Fruit fly (Drosophila melanogaster) whole organism, embryonic: ENCODE results near the gene pkaap.
A peak's percentile ranks its signal among the peaks of the same experiment; 100 is the strongest.

Experiments used
- Antp ChIP-seq: fragments of 200-800 bp; sonication (Bioruptor generic); optimal IDR thresholded peaks from 3 replicates; lab custom pipeline; 2016; ENCODE audit warnings: missing biosample characterization, missing genetic modification characterization
- Blimp-1 ChIP-seq: fragments of 200-800 bp; sonication (Bioruptor generic); optimal IDR thresholded peaks from 3 replicates; lab custom pipeline; 2018; ENCODE audit warnings: missing biosample characterization, missing genetic modification characterization, mild to moderate bottlenecking, moderate library complexity, missing genetic modification reagents
- BtbVII ChIP-seq: fragments of 200-800 bp; sonication (Bioruptor generic); optimal IDR thresholded peaks from 3 replicates; lab custom pipeline; 2017; ENCODE audit warnings: missing biosample characterization, mild to moderate bottlenecking, missing genetic modification characterization
- CG1024 ChIP-seq: fragments of 200-800 bp; sonication (Bioruptor generic); IDR thresholded peaks from 2 replicates; pipeline ENCODE4 v1.3.6; 2022; ENCODE audit warnings: missing biosample characterization, missing genetic modification characterization
- CG10274 ChIP-seq: fragments of 200-800 bp; sonication (Bioruptor generic); optimal IDR thresholded peaks from 3 replicates; lab custom pipeline; 2017; ENCODE audit warnings: missing biosample characterization, mild to moderate bottlenecking, missing genetic modification characterization
- CG12299 ChIP-seq: fragments of 200-800 bp; sonication (Bioruptor generic); optimal IDR thresholded peaks from 2 replicates; lab custom pipeline; 2018; ENCODE audit warnings: missing biosample characterization, mild to moderate bottlenecking, missing genetic modification characterization
- CG13296 ChIP-seq: fragments of 200-800 bp; sonication (Bioruptor generic); optimal IDR thresholded peaks from 3 replicates; lab custom pipeline; 2018; ENCODE audit warnings: missing biosample characterization, mild to moderate bottlenecking, missing genetic modification characterization
- CG14965 ChIP-seq: fragments of 200-800 bp; sonication (Bioruptor generic); optimal IDR thresholded peaks from 2 replicates; lab custom pipeline; 2016; ENCODE audit warnings: missing biosample characterization, missing genetic modification characterization, borderline replicate concordance
- CG18262 ChIP-seq: fragments of 200-800 bp; optimal IDR thresholded peaks from 3 replicates; lab custom pipeline; 2019; ENCODE audit warnings: missing biosample characterization, mild to moderate bottlenecking, missing genetic modification characterization, moderate library complexity
- CG18599 ChIP-seq: fragments of 200-800 bp; sonication (Bioruptor generic); optimal IDR thresholded peaks from 3 replicates; lab custom pipeline; 2017; ENCODE audit warnings: missing biosample characterization, missing genetic modification characterization, mild to moderate bottlenecking, moderate library complexity, missing genetic modification reagents
- CG2199 ChIP-seq: fragments of 200-800 bp; sonication (Bioruptor generic); IDR thresholded peaks from 3 replicates; pipeline ENCODE4 v1.3.6; 2022; ENCODE audit warnings: missing biosample characterization, missing genetic modification characterization
- CG31224 ChIP-seq: fragments of 200-800 bp; sonication (Bioruptor generic); IDR thresholded peaks from 2 replicates; pipeline ENCODE4 v1.3.6; 2022; ENCODE audit warnings: missing biosample characterization, missing genetic modification characterization
- CG34376 ChIP-seq: fragments of 200-800 bp; sonication (Bioruptor generic); optimal IDR thresholded peaks from 2 replicates; lab custom pipeline; 2018; ENCODE audit warnings: missing biosample characterization, mild to moderate bottlenecking, missing genetic modification characterization
- CG4707 ChIP-seq: fragments of 200-800 bp; sonication (Bioruptor generic); optimal IDR thresholded peaks from 2 replicates; lab custom pipeline; 2018; ENCODE audit warnings: missing biosample characterization, mild to moderate bottlenecking, missing genetic modification characterization, moderate library complexity
- CG7357 ChIP-seq: fragments of 200-800 bp; sonication (Bioruptor generic); IDR thresholded peaks from 3 replicates; pipeline ENCODE4 v1.3.6; 2022; ENCODE audit warnings: missing biosample characterization, missing genetic modification characterization
- CG8089 ChIP-seq: fragments of 200-800 bp; sonication (Bioruptor generic); optimal IDR thresholded peaks from 3 replicates; lab custom pipeline; 2016; ENCODE audit warnings: missing biosample characterization, missing genetic modification characterization
- HLH3B ChIP-seq: fragments of 200-800 bp; sonication (Bioruptor generic); IDR thresholded peaks from 2 replicates; pipeline ENCODE4 v1.3.6; 2022; ENCODE audit warnings: missing biosample characterization, missing genetic modification characterization
- HLH4C ChIP-seq: fragments of 200-800 bp; sonication (Bioruptor generic); IDR thresholded peaks from 3 replicates; pipeline ENCODE4 v1.3.6; 2022; ENCODE audit warnings: missing biosample characterization, missing genetic modification characterization; ENCODE audit not compliant: partially characterized antibody
- Hmx ChIP-seq: fragments of 200-800 bp; sonication (Bioruptor generic); optimal IDR thresholded peaks from 2 replicates; lab custom pipeline; 2016; ENCODE audit warnings: missing biosample characterization, missing genetic modification characterization
- MBD-R2 ChIP-seq: fragments of 200-800 bp; sonication (Bioruptor generic); IDR thresholded peaks from 2 replicates; pipeline ENCODE4 v1.3.6; 2022; ENCODE audit warnings: missing biosample characterization, missing genetic modification characterization
- Mad ChIP-seq: fragments of 200-800 bp; sonication (Bioruptor generic); optimal IDR thresholded peaks from 2 replicates; lab custom pipeline; 2016; ENCODE audit warnings: missing biosample characterization, missing genetic modification characterization
- Nf-YB ChIP-seq: fragments of 200-800 bp; sonication (Bioruptor generic); optimal IDR thresholded peaks from 3 replicates; lab custom pipeline; 2019; ENCODE audit warnings: missing biosample characterization, mild to moderate bottlenecking, missing genetic modification characterization, moderate library complexity
- Nf-YC ChIP-seq: fragments of 200-800 bp; optimal IDR thresholded peaks from 3 replicates; lab custom pipeline; 2019; ENCODE audit warnings: missing biosample characterization, mild to moderate bottlenecking, missing genetic modification characterization, moderate library complexity
- Opbp ChIP-seq: fragments of 200-800 bp; sonication (Bioruptor generic); IDR thresholded peaks from 3 replicates; pipeline ENCODE4 v1.3.6; 2022; ENCODE audit warnings: missing biosample characterization, missing genetic modification characterization; ENCODE audit not compliant: partially characterized antibody
- Sox102F ChIP-seq: fragments of 200-800 bp; sonication (Bioruptor generic); optimal IDR thresholded peaks from 2 replicates; lab custom pipeline; 2018; ENCODE audit warnings: missing biosample characterization, mild to moderate bottlenecking, missing genetic modification characterization, moderate library complexity
- Xbp1 ChIP-seq: fragments of 200-800 bp; sonication (Bioruptor generic); optimal IDR thresholded peaks from 3 replicates; lab custom pipeline; 2016; ENCODE audit warnings: missing biosample characterization, mild to moderate bottlenecking, missing genetic modification characterization
- abd-A ChIP-seq: fragments of 200-800 bp; sonication (Bioruptor generic); optimal IDR thresholded peaks from 3 replicates; lab custom pipeline; 2019; ENCODE audit warnings: missing biosample characterization, mild to moderate bottlenecking, missing genetic modification characterization, moderate library complexity
- amos ChIP-seq: fragments of 200-800 bp; sonication (Bioruptor generic); IDR thresholded peaks from 2 replicates; pipeline ENCODE4 v1.3.6; 2022; ENCODE audit warnings: missing biosample characterization, missing genetic modification characterization; ENCODE audit not compliant: partially characterized antibody
- ato ChIP-seq: fragments of 200-800 bp; sonication (Bioruptor generic); IDR thresholded peaks from 2 replicates; pipeline ENCODE4 v1.3.6; 2022; ENCODE audit warnings: missing biosample characterization, missing genetic modification characterization; ENCODE audit not compliant: partially characterized antibody
- cas ChIP-seq: fragments of 200-800 bp; sonication (Bioruptor generic); IDR thresholded peaks from 2 replicates; pipeline ENCODE4 v1.3.6; 2022; ENCODE audit warnings: missing biosample characterization, missing genetic modification characterization
- cg ChIP-seq: fragments of 200-800 bp; sonication (Bioruptor generic); optimal IDR thresholded peaks from 3 replicates; lab custom pipeline; 2019; ENCODE audit warnings: missing biosample characterization, mild to moderate bottlenecking, missing genetic modification characterization, moderate library complexity
- chinmo ChIP-seq: fragments of 200-800 bp; sonication (Bioruptor generic); IDR thresholded peaks from 4 replicates; pipeline ENCODE4 v1.3.6; 2022; ENCODE audit warnings: missing biosample characterization, missing genetic modification characterization; ENCODE audit not compliant: partially characterized antibody
- dm ChIP-seq: fragments of 200-800 bp; sonication (Bioruptor generic); optimal IDR thresholded peaks from 3 replicates; lab custom pipeline; 2016; ENCODE audit warnings: missing biosample characterization, missing genetic modification characterization
- dmrt11E ChIP-seq: fragments of 200-800 bp; sonication (Bioruptor generic); optimal IDR thresholded peaks from 3 replicates; lab custom pipeline; 2018; ENCODE audit warnings: missing biosample characterization, mild to moderate bottlenecking, missing genetic modification characterization, moderate library complexity
- ftz-f1 ChIP-seq: fragments of 200-800 bp; sonication (Bioruptor generic); optimal IDR thresholded peaks from 2 replicates; lab custom pipeline; 2016; ENCODE audit warnings: missing biosample characterization, missing genetic modification characterization
- gem ChIP-seq: fragments of 200-800 bp; sonication (Bioruptor generic); optimal IDR thresholded peaks from 2 replicates; lab custom pipeline; 2019; ENCODE audit warnings: missing biosample characterization, mild to moderate bottlenecking, missing genetic modification characterization, moderate library complexity
- gfzf ChIP-seq: fragments of 200-800 bp; sonication (Bioruptor generic); optimal IDR thresholded peaks from 2 replicates; lab custom pipeline; 2016; ENCODE audit warnings: missing biosample characterization, mild to moderate bottlenecking, missing genetic modification characterization, moderate library complexity
- grn ChIP-seq: fragments of 200-800 bp; sonication (Bioruptor generic); optimal IDR thresholded peaks from 3 replicates; lab custom pipeline; 2017; ENCODE audit warnings: missing biosample characterization, missing genetic modification characterization
- kni ChIP-seq: fragments of 200-800 bp; sonication (Bioruptor generic); optimal IDR thresholded peaks from 3 replicates; lab custom pipeline; 2017; ENCODE audit warnings: mild to moderate bottlenecking, missing biosample characterization, missing genetic modification reagents, missing genetic modification characterization
- lmd ChIP-seq: fragments of 200-800 bp; sonication (Bioruptor generic); IDR thresholded peaks from 2 replicates; pipeline ENCODE4 v1.3.6; 2022; ENCODE audit warnings: missing biosample characterization, missing genetic modification characterization
- pb ChIP-seq: fragments of 200-800 bp; sonication (Bioruptor generic); optimal IDR thresholded peaks from 3 replicates; lab custom pipeline; 2016; ENCODE audit warnings: missing biosample characterization, missing genetic modification characterization
- pros ChIP-seq: fragments of 200-800 bp; sonication (Bioruptor generic); optimal IDR thresholded peaks from 3 replicates; lab custom pipeline; 2019; ENCODE audit warnings: missing biosample characterization, mild to moderate bottlenecking, missing genetic modification characterization, moderate library complexity
- sob ChIP-seq: fragments of 200-800 bp; sonication (Bioruptor generic); IDR thresholded peaks from 2 replicates; pipeline ENCODE4 v1.3.6; 2022; ENCODE audit warnings: missing biosample characterization, missing genetic modification characterization
- sqz ChIP-seq: fragments of 200-800 bp; sonication (Bioruptor generic); optimal IDR thresholded peaks from 3 replicates; lab custom pipeline; 2018; ENCODE audit warnings: missing biosample characterization, mild to moderate bottlenecking, missing genetic modification characterization
- stwl ChIP-seq: fragments of 200-800 bp; sonication (Bioruptor generic); optimal IDR thresholded peaks from 3 replicates; lab custom pipeline; 2018; ENCODE audit warnings: missing biosample characterization, mild to moderate bottlenecking, missing genetic modification characterization, moderate library complexity
- tio ChIP-seq: fragments of 200-800 bp; sonication (Bioruptor generic); optimal IDR thresholded peaks from 2 replicates; lab custom pipeline; 2017; ENCODE audit warnings: missing biosample characterization, missing genetic modification characterization, inconsistent platforms
- twi ChIP-seq: fragments of 200-800 bp; optimal IDR thresholded peaks from 2 replicates; lab custom pipeline; 2019; ENCODE audit warnings: missing biosample characterization, mild to moderate bottlenecking, missing genetic modification characterization, moderate library complexity
- vnd ChIP-seq: fragments of 200-800 bp; sonication (Bioruptor generic); IDR thresholded peaks from 3 replicates; pipeline ENCODE4 v1.3.6; 2022; ENCODE audit warnings: missing biosample characterization, missing genetic modification characterization; ENCODE audit not compliant: partially characterized antibody

Gene pkaap

DNA sequence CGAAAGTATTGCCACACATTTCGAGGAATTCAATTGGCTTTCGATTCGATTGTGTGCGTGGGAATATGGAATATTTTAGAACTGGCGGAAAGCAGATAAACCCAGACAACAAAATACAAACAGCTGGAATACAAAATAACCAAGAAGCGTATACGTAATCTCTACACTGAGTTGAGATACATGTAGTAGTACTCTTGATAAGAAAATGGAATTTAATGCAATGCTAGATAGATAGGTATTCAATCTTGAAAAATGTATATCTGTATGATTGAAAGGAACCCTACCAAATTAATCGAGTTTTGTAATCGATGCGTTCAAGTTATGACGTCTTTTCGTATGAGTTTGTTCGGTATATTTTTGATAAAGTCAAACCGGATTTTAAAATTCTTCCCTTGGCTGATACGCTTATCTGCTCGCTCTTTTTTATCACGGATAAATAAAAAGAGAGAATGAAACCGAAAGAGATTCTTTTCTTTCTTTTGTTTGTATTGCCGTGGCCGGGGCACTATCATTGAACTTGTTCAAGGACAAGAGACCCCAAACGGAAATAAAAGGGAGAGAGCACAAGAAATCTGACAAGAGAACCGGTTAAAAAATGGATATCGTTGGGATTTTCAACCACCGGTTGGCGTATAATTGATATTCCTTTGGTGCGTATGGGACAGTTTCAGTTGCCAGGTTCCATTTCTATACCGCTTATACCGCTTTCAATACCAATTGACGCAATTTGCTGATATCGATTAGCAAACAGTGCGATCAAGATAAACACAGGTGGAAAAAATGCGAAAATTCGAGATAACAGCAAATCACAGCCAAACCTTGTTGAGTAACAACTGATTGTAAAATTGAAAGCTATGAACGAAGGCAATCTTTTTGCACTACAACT, 32.6 kb upstream of the pkaap start (continued):
- TF ChIP-seq Nf-YC (peak; percentile 5), Blimp-1 (GFP tag; lab: Kevin White, UChicago) (peak; percentile 16), Opbp (GFP tag; lab: Robert Waterston, UW) (no peak), sqz (GFP tag; lab: Kevin White, UChicago) (no peak), chinmo (GFP tag; lab: Robert Waterston, UW) (0 out of 4 replicates have a peak, but pooled peaks have one; percentile 50), MBD-R2 (GFP tag; lab: Robert Waterston, UW) (no peak), cg (GFP tag; lab: Kevin White, UChicago) (peak; percentile 19), sob (GFP tag; lab: Robert Waterston, UW) (no peak), BtbVII (GFP tag; lab: Kevin White, UChicago) (peak; percentile 16), tio (no peak), CG12299 (tag; lab: Kevin White, UChicago) (no peak), pros (GFP tag; lab: Kevin White, UChicago) (peak; percentile 21), Hmx (GFP tag; lab: Kevin White, UChicago) (no peak), CG14965 (GFP tag; lab: Kevin White, UChicago) (no peak), CG31224 (GFP tag; lab: Robert Waterston, UW) (no peak), Xbp1 (GFP tag; lab: Kevin White, UChicago) (no peak), cas (GFP tag; lab: Robert Waterston, UW) (no peak), grn (GFP tag; lab: Kevin White, UChicago) (peak; percentile 65), Nf-YB (GFP tag; lab: Kevin White, UChicago) (no peak), CG2199 (peak; percentile 70; the same call in 1 of the 3 replicates), pb (GFP tag; lab: Kevin White, UChicago) (no peak), CG7357 (GFP tag; lab: Robert Waterston, UW) (no peak), CG10274 (no peak), CG18599 (GFP tag; lab: Kevin White, UChicago) (no peak), twi (no peak), CG13296 (GFP tag; lab: Kevin White, UChicago) (no peak), CG1024 (GFP tag; lab: Robert Waterston, UW) (no peak), gfzf (no peak), ato (GFP tag; lab: Robert Waterston, UW) (no peak), vnd (GFP tag; lab: Robert Waterston, UW) (no peak), HLH4C (GFP tag; lab: Robert Waterston, UW) (no peak), CG34376 (GFP tag; lab: Kevin White, UChicago) (peak; percentile 36), Antp (no peak), stwl (tag; lab: Kevin White, UChicago) (peak; percentile 51), HLH3B (GFP tag; lab: Robert Waterston, UW) (no peak), Mad (no peak), dmrt11E (tag; lab: Kevin White, UChicago) (no peak), Sox102F (GFP tag; lab: Kevin White, UChicago) (no peak), gem (tag; lab: Kevin White, UChicago) (peak; percentile 76), amos (no peak), CG18262 (tag; lab: Kevin White, UChicago) (no peak), lmd (no peak), abd-A (tag; lab: Kevin White, UChicago) (no peak), dm (GFP tag; lab: Kevin White, UChicago) (no peak), ftz-f1 (GFP tag; lab: Kevin White, UChicago) (peak; percentile 8), CG8089 (GFP tag; lab: Kevin White, UChicago) (no peak), CG4707 (no peak), kni (GFP tag; lab: Kevin White, UChicago) (peak; percentile 48)
